Fruit fly (Drosophila melanogaster) Kc167 (cell line): ENCODE results near the gene CG6659.

Experiments
- Myc ChIP-seq: fragments of >200 bp; optimal IDR thresholded peaks from 2 replicates; lab custom pipeline; 2017; ENCODE audit warnings: missing external identifiers
- Sin3A ChIP-seq: fragments of >200 bp; optimal IDR thresholded peaks from 2 replicates; lab custom pipeline; 2018; ENCODE audit warnings: missing external identifiers
- h ChIP-seq: fragments of >200 bp; optimal IDR thresholded peaks from 3 replicates; lab custom pipeline; 2018; ENCODE audit warnings: missing external identifiers
- insv ChIP-seq: fragments of >200 bp; optimal IDR thresholded peaks from 3 replicates; lab custom pipeline; 2018; ENCODE audit warnings: missing external identifiers
- psq ChIP-seq: fragments of >200 bp; optimal IDR thresholded peaks from 2 replicates; lab custom pipeline; 2017; ENCODE audit warnings: missing external identifiers
- ttk ChIP-seq: sonication (Bioruptor generic); optimal IDR thresholded peaks from 2 replicates; lab custom pipeline; 2017; ENCODE audit warnings: missing external identifiers

Gene CG6659

DNA sequence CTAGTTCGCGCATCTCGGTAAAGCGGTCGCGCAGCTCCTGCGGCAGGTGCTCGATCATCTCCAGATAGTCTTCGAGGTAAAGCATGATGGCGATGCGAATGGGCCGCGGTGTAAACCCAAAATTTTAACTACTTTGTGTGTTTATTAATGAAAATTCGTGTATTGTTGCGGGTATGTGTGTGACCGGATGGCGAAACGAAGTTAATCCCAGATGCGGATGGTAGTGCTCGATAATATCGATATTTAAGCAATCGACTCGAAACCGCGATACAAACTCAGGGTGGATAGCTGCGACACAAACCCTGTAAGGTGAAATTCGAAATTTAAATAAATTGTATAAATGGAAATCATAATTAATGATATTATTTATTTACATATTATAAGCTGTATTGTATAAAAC lies 4.2 kb downstream of the CG6659 start, which contains the start of gene Ing3:
Ing3 (minus strand) TSS at position 213 of the 400 bp plus-strand sequence.
- TF ChIP-seq ttk (lab: Kevin White, UChicago), result no peak
- TF ChIP-seq Sin3A (lab: Kevin White, UChicago), result no peak
- no peak for TF ChIP-seq h (lab: Kevin White, UChicago)
- TF ChIP-seq insv (lab: Kevin White, UChicago), result no peak
- TF ChIP-seq Myc, result no peak
- no peak for TF ChIP-seq psq (lab: Kevin White, UChicago)

DNA sequence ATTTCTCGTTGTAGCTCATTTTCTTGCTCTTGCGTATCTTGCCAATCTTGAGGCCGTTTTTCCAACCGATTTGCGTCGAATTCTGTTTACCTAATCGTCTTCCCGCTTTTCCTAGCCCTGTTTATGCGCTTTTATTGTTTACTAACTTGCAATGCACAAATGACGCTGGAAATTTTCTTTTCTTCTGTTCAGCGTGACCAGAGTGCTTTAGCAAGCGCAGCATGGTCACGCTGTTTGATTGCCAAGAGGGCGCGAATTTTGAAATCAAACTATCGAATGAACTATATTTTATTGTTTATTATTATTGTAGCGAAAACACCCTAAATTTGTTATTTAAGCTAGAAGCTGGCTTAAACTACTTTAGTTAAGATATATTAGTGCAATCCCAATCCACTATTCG lies 6.8 kb downstream of the CG6659 start, which contains the start of gene Hou:
Hou (minus strand) TSS at position 193 of the 400 bp plus-strand sequence.
- TF ChIP-seq psq (lab: Kevin White, UChicago), result no peak
- no peak for TF ChIP-seq h (lab: Kevin White, UChicago)
- no peak for TF ChIP-seq insv (lab: Kevin White, UChicago)
- no peak for TF ChIP-seq Myc
- no peak for TF ChIP-seq ttk (lab: Kevin White, UChicago)
- no peak for TF ChIP-seq Sin3A (lab: Kevin White, UChicago)

DNA sequence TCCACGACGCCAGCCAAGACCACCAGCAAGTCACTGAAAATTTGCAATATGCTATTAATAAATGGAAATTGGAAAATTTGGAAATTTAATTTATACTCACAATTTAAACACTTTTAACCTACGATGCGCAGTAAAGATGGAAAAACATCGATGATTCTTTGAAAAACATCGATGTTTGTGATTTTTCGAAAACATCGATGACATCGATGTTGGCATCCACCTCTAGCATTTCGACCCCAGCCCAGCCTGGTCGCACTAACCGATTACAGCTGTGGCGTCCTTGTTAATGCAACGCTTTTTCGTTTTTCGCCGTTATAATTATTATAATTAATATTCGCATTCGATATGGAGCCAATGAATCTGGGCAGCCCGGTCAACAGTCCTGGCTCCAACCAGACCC lies 9.1 kb downstream of the CG6659 start, which contains the start of gene Nup35:
Nup35 (plus strand) TSS at position 222 of the 400 bp plus-strand sequence.
- TF ChIP-seq ttk (lab: Kevin White, UChicago), result no peak
- no peak for TF ChIP-seq psq (lab: Kevin White, UChicago)
- no peak for TF ChIP-seq Myc
- TF ChIP-seq Sin3A (lab: Kevin White, UChicago), result no peak
- TF ChIP-seq h (lab: Kevin White, UChicago), result no peak
- TF ChIP-seq insv (lab: Kevin White, UChicago), result no peak

DNA sequence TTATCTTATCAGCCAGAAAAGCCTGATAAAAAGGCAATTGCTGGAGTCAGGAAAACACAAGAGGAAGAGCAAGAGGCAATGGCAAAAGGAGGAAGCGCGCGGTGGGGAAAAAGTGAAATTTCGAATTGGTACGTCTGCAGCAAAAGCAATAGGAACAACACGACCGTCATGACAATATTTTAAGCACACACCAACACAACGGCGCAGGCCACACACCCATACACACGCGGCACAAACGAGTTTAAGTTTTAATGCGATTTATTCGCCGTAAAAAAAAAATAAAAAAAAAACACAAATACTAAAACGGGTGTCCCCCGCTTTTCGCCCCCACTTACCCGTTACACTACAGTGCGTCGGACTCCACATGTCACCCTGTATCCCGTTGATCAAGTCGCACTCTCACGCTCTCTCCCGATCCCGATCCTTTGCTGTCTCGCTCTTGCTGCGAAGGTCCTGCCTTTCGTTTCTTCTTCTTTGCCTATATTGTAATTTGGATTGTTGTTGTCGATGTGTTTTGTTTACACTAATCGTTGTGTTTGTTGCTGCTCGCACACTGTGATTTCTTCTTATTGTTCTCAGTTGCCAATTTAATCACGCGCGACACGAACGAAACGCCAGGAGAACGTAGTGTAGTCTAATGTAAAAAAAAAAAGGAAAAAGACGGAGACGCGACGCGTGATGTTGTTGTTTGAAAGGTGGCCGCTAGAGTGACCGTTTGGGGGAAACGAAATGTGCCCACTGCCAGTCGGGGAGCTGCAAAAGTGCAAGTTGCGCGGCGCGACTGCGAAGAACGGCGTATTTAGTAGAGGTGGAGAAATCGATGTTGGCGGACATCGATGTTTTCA lies 10.0 kb downstream of the CG6659 start, which contains the start of gene Rip11:
Rip11 (minus strand) TSS at position 794 of the 845 bp plus-strand sequence.
- TF ChIP-seq ttk (lab: Kevin White, UChicago) (no peak), Myc (no peak), insv (lab: Kevin White, UChicago) (no peak), psq (lab: Kevin White, UChicago) (no peak), h (lab: Kevin White, UChicago) (no peak), Sin3A (lab: Kevin White, UChicago) (no peak)

DNA sequence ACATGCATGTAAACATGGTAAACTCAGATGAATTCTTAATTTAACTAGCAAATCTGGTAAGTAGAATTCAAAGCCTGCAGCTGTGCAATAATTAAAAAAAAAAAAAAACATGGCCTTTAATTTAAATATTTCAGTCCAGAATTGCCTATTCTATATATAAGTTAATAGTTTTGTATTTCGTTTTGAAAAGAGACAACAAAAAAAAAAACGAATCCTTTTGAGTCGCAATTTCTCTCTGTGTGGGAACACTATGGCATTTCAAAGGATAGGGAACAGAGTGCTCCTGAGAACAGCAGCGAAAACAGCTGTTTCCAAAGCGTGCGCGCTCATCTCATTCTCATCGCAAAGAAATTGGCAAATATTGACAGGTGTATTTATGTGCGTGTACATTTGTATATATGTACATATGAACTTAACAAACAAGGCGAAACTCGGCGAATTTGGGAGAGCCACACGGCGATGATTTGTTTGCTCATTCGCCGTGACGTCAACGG lies 11.3 kb downstream of the CG6659 start:
- TF ChIP-seq insv (lab: Kevin White, UChicago) (no peak), ttk (lab: Kevin White, UChicago) (no peak), psq (lab: Kevin White, UChicago) (no peak), Myc (no peak), Sin3A (lab: Kevin White, UChicago) (no peak), h (lab: Kevin White, UChicago) (no peak)

DNA sequence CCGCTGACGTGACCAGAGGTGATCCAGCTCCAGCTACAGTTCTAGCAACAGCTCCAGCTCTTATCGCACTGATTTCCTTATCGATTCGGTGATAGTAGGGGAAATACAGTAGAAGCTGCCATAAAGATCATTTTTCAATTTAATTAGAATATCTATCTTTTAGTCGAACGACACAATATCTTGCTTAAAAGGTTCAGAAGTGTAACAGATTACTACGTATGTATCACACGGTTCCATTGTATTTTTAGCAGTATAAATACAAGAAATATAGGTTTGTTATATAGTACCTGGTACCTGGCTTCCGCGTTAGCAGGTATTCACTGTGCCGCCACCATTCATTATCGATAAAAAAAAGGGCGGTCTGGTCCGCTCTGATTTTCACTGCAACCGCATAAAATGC lies 12.2 kb downstream of the CG6659 start:
- TF ChIP-seq Sin3A (lab: Kevin White, UChicago), result no peak
- TF ChIP-seq Myc, result no peak
- TF ChIP-seq psq (lab: Kevin White, UChicago), result no peak
- no peak for TF ChIP-seq ttk (lab: Kevin White, UChicago)
- no peak for TF ChIP-seq h (lab: Kevin White, UChicago)
- no peak for TF ChIP-seq insv (lab: Kevin White, UChicago)

DNA sequence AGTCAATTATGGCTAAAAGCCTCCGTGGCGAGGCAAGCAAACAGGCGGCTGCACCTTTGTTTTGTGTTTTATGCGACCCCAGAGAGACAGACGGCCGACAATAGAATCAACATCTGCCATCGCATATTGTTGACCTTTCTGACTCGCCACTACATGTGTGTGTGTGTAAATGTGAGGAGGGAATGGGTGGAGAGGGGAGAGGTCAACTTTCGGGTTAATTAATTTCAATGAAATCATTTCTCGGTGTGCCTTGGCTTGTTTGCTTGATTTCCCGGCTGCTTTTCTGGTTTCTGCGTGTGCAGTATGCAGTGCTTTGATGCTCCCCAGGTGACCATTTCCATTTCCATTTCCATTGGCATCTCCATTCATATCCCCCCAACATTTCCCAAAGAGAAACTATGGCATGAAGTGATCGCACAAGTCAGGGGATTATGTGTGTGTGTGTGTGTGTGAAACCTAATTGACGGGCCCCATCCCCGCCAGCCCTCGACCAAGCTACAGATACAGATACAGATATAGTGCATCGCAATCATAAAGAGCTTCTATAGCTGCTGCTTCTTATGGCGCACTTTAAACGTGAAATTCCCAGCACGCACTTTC lies 13.9 kb downstream of the CG6659 start:
- TF ChIP-seq insv (lab: Kevin White, UChicago) (no peak), Myc (no peak), ttk (lab: Kevin White, UChicago) (no peak), h (lab: Kevin White, UChicago) (no peak), Sin3A (lab: Kevin White, UChicago) (no peak), psq (lab: Kevin White, UChicago) (no peak)

DNA sequence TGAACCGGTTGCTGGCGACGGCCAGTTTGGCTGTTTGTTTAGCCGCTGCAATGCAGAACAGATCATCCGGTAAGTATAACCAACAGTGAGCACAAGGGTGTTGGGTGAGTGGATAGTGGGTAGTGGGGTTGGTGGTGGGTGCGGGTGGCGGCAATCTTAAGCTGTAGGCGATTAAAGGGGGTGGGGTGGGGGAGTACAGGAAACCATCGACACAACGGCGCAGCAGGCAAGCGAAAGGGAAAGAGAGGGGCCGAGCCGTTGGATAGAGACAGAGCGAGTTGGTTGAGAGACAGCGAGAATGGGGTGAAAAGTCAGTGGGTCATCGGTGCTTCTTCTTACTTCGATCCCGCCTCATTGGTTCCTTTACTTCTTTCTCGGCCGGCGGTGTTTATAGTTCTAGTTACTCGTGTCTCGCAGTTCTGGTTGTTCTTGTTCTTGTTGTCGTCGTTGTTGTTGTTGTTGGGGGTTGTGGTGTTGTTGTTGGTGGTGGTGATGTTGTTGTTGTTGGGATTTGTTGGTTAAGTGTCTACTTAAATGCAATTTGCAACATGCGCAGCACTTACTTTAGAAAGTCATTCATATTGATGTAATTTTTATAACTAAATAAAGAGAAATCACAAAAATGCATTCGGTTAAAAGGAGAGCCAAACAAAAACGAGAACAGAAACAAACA lies 20.7 kb downstream of the CG6659 start:
- TF ChIP-seq ttk (lab: Kevin White, UChicago) (no peak), h (lab: Kevin White, UChicago) (no peak), Myc (no peak), insv (lab: Kevin White, UChicago) (no peak), psq (lab: Kevin White, UChicago) (no peak), Sin3A (lab: Kevin White, UChicago) (no peak)

DNA sequence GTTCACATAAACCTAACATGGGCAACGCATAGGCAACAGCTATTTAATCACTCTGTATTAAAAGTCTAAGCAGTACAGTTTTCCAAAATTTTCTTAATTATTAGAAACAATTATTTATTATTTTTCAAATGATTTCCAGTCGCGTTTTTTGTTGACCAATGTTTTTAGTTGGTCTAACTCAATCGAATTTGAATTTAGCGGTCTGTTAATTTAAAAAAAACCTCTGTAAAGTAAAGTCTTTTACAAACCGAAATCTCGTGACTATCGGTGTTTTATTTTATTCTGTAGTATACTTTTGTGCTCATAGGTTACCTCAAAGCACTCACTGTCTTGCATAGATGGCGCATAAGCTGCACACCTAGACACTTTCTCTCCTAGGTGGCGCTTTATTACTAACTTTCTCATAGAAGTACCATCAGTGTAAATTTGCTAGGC lies 22.0 kb downstream of the CG6659 start:
- TF ChIP-seq h (lab: Kevin White, UChicago) (no peak), psq (lab: Kevin White, UChicago) (no peak), Sin3A (lab: Kevin White, UChicago) (no peak), Myc (no peak), ttk (lab: Kevin White, UChicago) (no peak), insv (lab: Kevin White, UChicago) (no peak)

DNA sequence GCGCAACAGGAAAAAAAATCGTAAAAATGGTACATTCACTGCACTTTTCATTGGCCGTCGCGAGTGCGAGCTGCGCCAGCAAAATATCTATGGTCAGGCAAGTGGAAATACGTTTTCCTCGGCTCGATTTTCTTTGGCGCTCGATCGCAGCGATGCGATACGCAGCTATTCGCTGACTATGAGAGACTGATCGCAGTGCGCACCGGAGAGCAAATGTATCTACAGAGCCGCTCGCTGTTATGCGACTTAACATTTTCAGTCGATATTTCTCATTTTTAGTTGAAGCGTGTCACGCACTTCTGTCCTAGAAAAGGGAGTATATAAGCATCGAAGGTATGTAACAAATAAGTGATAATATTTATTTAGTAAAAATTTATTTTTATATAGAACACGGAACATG lies 22.4 kb downstream of the CG6659 start, which contains the start of gene wgn:
wgn (minus strand) TSS at position 193 of the 400 bp plus-strand sequence.
- no peak for TF ChIP-seq insv (lab: Kevin White, UChicago)
- TF ChIP-seq psq (lab: Kevin White, UChicago), result no peak
- TF ChIP-seq Myc, result no peak
- no peak for TF ChIP-seq ttk (lab: Kevin White, UChicago)
- TF ChIP-seq h (lab: Kevin White, UChicago), result no peak
- TF ChIP-seq Sin3A (lab: Kevin White, UChicago), result no peak
